Worm (Caenorhabditis elegans) whole organism, late embryonic: ENCODE results near the gene ZK1055.2.

Source experiments
- C08G9.2 ChIP-seq: sonication (generic microtip); optimal IDR thresholded peaks from 2 replicates; lab custom pipeline; 2016; ENCODE audit warnings: mild to moderate bottlenecking, missing genetic modification characterization, moderate library complexity, missing compliant biosample characterization
- K09A11.1 ChIP-seq: sonication (generic microtip); optimal IDR thresholded peaks from 2 replicates; lab custom pipeline; 2017; ENCODE audit warnings: antibody characterized with exemption, mild to moderate bottlenecking, missing genetic modification characterization, missing compliant biosample characterization; ENCODE audit not compliant: insufficient read depth
- ceh-22 ChIP-seq: sonication (generic microtip); optimal IDR thresholded peaks from 2 replicates; lab custom pipeline; 2017; ENCODE audit warnings: missing biosample characterization, missing genetic modification characterization
- pax-1 ChIP-seq: fragments of 150-350 bp; optimal IDR thresholded peaks from 2 replicates; lab custom pipeline; 2014; ENCODE audit warnings: missing biosample characterization, missing genetic modification characterization
- tbx-2 ChIP-seq: sonication (generic microtip); optimal IDR thresholded peaks from 2 replicates; lab custom pipeline; 2016; ENCODE audit warnings: missing genetic modification characterization, missing compliant biosample characterization
- unc-55 ChIP-seq: sonication (generic microtip); optimal IDR thresholded peaks from 2 replicates; lab custom pipeline; 2017; ENCODE audit warnings: missing biosample characterization, missing genetic modification reagents, missing genetic modification characterization

DNA sequence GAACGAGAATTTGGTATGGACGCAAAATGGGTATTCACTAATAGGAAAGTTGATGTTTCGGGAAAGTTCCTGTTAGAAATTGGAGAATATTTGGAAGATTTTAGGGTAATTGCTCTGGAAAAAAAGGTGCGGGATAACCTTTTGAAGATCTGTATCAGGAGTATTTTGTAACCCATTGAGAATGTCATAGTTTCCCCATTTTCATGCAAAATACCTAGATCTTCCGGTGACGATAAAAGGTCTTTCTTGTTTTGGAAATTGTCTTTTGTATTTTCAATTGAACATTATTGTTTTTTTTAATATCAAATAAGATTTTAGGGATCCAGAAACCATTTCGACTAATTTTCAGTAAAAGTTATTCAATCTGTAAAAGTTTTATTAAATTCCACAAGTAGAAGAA is 28.8 kb upstream of the ZK1055.2 start, which contains the start of gene spp-19:
- TF ChIP-seq C08G9.2 (tag; lab: Kevin White, UChicago) (no peak), unc-55 (GFP tag; lab: Kevin White, UChicago) (no peak), ceh-22 (tag; lab: Kevin White, UChicago) (no peak), pax-1 (tag; lab: Kevin White, UChicago) (no peak), tbx-2 (tag; lab: Kevin White, UChicago) (no peak), K09A11.1 (tag; lab: Kevin White, UChicago) (no peak)
